Worm (Caenorhabditis elegans) whole organism, late embryonic: ENCODE data around the gene sut-1.

ENCODE experiments used
- C08G9.2 ChIP-seq: sonication (generic microtip); optimal IDR thresholded peaks from 2 replicates; lab custom pipeline; 2016; ENCODE audit warnings: mild to moderate bottlenecking, missing genetic modification characterization, moderate library complexity, missing compliant biosample characterization
- C38D4.7 ChIP-seq: fragments of 200-800 bp; sonication (Bioruptor generic); optimal IDR thresholded peaks from 2 replicates; lab custom pipeline; 2018; ENCODE audit warnings: mild to moderate bottlenecking, missing genetic modification characterization, moderate library complexity, missing compliant biosample characterization
- F13H6.1 ChIP-seq: sonication (generic microtip); optimal IDR thresholded peaks from 2 replicates; lab custom pipeline; 2016; ENCODE audit warnings: missing genetic modification characterization, missing compliant biosample characterization
- K02D7.2 ChIP-seq: sonication (generic microtip); optimal IDR thresholded peaks from 2 replicates; lab custom pipeline; 2017; ENCODE audit warnings: mild to moderate bottlenecking, missing genetic modification characterization, missing compliant biosample characterization
- T23F11.4 ChIP-seq: fragments of 200-800 bp; sonication (Bioruptor generic); optimal IDR thresholded peaks from 2 replicates; lab custom pipeline; 2018; ENCODE audit warnings: mild to moderate bottlenecking, missing genetic modification characterization, missing compliant biosample characterization
- ahr-1 ChIP-seq: sonication (generic microtip); optimal IDR thresholded peaks from 2 replicates; lab custom pipeline; 2016; ENCODE audit warnings: missing genetic modification characterization, missing compliant biosample characterization
- ceh-14 ChIP-seq: sonication (generic microtip); optimal IDR thresholded peaks from 2 replicates; lab custom pipeline; 2016; ENCODE audit warnings: missing genotype, missing genetic modification characterization, missing compliant biosample characterization
- ceh-18 ChIP-seq: sonication (generic microtip); optimal IDR thresholded peaks from 2 replicates; lab custom pipeline; 2016; ENCODE audit warnings: missing genetic modification characterization, missing compliant biosample characterization
- ceh-22 ChIP-seq: sonication (generic microtip); optimal IDR thresholded peaks from 2 replicates; lab custom pipeline; 2017; ENCODE audit warnings: missing biosample characterization, missing genetic modification characterization
- ceh-24 ChIP-seq: sonication (generic microtip); optimal IDR thresholded peaks from 2 replicates; lab custom pipeline; 2016; ENCODE audit warnings: mild to moderate bottlenecking, missing genetic modification characterization, missing compliant biosample characterization
- ceh-31 ChIP-seq: sonication (generic microtip); optimal IDR thresholded peaks from 2 replicates; lab custom pipeline; 2016; ENCODE audit warnings: missing genetic modification characterization, missing compliant biosample characterization
- ceh-34 ChIP-seq: sonication (generic microtip); optimal IDR thresholded peaks from 2 replicates; lab custom pipeline; 2016; ENCODE audit warnings: mild to moderate bottlenecking, missing genetic modification characterization, missing compliant biosample characterization
- ceh-45 ChIP-seq: fragments of 200-800 bp; sonication (Bioruptor generic); IDR thresholded peaks from 2 replicates; pipeline ENCODE4 v1.3.6; 2022; ENCODE audit warnings: missing genetic modification reagents, missing genetic modification characterization, missing compliant biosample characterization
- ceh-9 ChIP-seq: sonication (generic microtip); optimal IDR thresholded peaks from 2 replicates; lab custom pipeline; 2016; ENCODE audit warnings: mild to moderate bottlenecking, missing genetic modification characterization, inconsistent platforms, missing compliant biosample characterization
- dve-1 ChIP-seq: sonication (generic microtip); optimal IDR thresholded peaks from 2 replicates; lab custom pipeline; 2017; ENCODE audit warnings: antibody characterized with exemption, mild to moderate bottlenecking, missing genetic modification characterization, missing compliant biosample characterization
- elt-2 ChIP-seq: sonication (generic microtip); optimal IDR thresholded peaks from 2 replicates; lab custom pipeline; 2016; ENCODE audit warnings: missing genetic modification reagents, missing genetic modification characterization, missing compliant biosample characterization
- ets-4 ChIP-seq: sonication (generic microtip); optimal IDR thresholded peaks from 2 replicates; lab custom pipeline; 2016; ENCODE audit warnings: missing genetic modification characterization, missing compliant biosample characterization
- fax-1 ChIP-seq: sonication (generic microtip); optimal IDR thresholded peaks from 2 replicates; lab custom pipeline; 2016; ENCODE audit warnings: missing genotype, missing genetic modification characterization, missing compliant biosample characterization
- fkh-6 ChIP-seq: sonication (generic microtip); optimal IDR thresholded peaks from 2 replicates; lab custom pipeline; 2016; ENCODE audit warnings: missing genetic modification characterization, missing compliant biosample characterization
- hlh-13 ChIP-seq: fragments of 200-800 bp; sonication (Bioruptor generic); optimal IDR thresholded peaks from 2 replicates; lab custom pipeline; 2018; ENCODE audit warnings: mild to moderate bottlenecking, missing genetic modification characterization, missing compliant biosample characterization
- hlh-6 ChIP-seq: sonication (generic microtip); optimal IDR thresholded peaks from 2 replicates; lab custom pipeline; 2016; ENCODE audit warnings: missing genotype, missing genetic modification characterization, missing compliant biosample characterization
- hlh-8 ChIP-seq: sonication (generic microtip); optimal IDR thresholded peaks from 2 replicates; lab custom pipeline; 2016; ENCODE audit warnings: missing genotype, missing genetic modification characterization, missing compliant biosample characterization
- lin-11 ChIP-seq: fragments of 200-800 bp; sonication (Bioruptor generic); optimal IDR thresholded peaks from 2 replicates; lab custom pipeline; 2018; ENCODE audit warnings: mild to moderate bottlenecking, missing genetic modification characterization, missing compliant biosample characterization
- odd-2 ChIP-seq: sonication (generic microtip); optimal IDR thresholded peaks from 2 replicates; lab custom pipeline; 2017; ENCODE audit warnings: antibody characterized with exemption, mild to moderate bottlenecking, missing genetic modification characterization, missing compliant biosample characterization
- pag-3 ChIP-seq: sonication (generic microtip); optimal IDR thresholded peaks from 2 replicates; lab custom pipeline; 2016; ENCODE audit warnings: missing compliant biosample characterization, missing genetic modification characterization, borderline replicate concordance
- pha-2 ChIP-seq: sonication (generic microtip); optimal IDR thresholded peaks from 2 replicates; lab custom pipeline; 2017; ENCODE audit warnings: mild to moderate bottlenecking, missing genetic modification characterization, missing compliant biosample characterization
- pha-4 ChIP-seq: fragments of 150-350 bp; optimal IDR thresholded peaks from 2 replicates; lab custom pipeline; 2018; ENCODE audit warnings: missing biosample characterization, missing genetic modification reagents, missing genetic modification characterization
- pros-1 ChIP-seq: fragments of 150-350 bp; optimal IDR thresholded peaks from 2 replicates; lab custom pipeline; 2014; ENCODE audit warnings: missing biosample characterization, missing genetic modification reagents, missing genetic modification characterization
- rnt-1 ChIP-seq: sonication (generic microtip); optimal IDR thresholded peaks from 2 replicates; lab custom pipeline; 2016; ENCODE audit warnings: missing genetic modification characterization, missing compliant biosample characterization
- sdc-2 ChIP-seq: sonication (generic microtip); optimal IDR thresholded peaks from 2 replicates; lab custom pipeline; 2016; ENCODE audit warnings: missing genotype, missing genetic modification characterization, missing compliant biosample characterization
- sox-2 ChIP-seq: fragments of 200-800 bp; sonication (Bioruptor generic); IDR thresholded peaks from 2 replicates; pipeline ENCODE4 v1.3.6; 2022; ENCODE audit warnings: missing genetic modification reagents, missing genetic modification characterization, missing compliant biosample characterization
- sox-4 ChIP-seq: sonication (generic microtip); optimal IDR thresholded peaks from 2 replicates; lab custom pipeline; 2017; ENCODE audit warnings: mild to moderate bottlenecking, missing genetic modification characterization, inconsistent platforms, missing compliant biosample characterization
- tbx-2 ChIP-seq: sonication (generic microtip); optimal IDR thresholded peaks from 2 replicates; lab custom pipeline; 2016; ENCODE audit warnings: missing genetic modification characterization, missing compliant biosample characterization
- tbx-7 ChIP-seq: sonication (generic microtip); optimal IDR thresholded peaks from 2 replicates; lab custom pipeline; 2016; ENCODE audit warnings: missing genotype, missing genetic modification characterization, missing compliant biosample characterization
- ttx-3 ChIP-seq: sonication (generic microtip); optimal IDR thresholded peaks from 2 replicates; lab custom pipeline; 2016; ENCODE audit warnings: missing genetic modification reagents, missing genetic modification characterization, missing compliant biosample characterization
- unc-42 ChIP-seq: sonication (generic microtip); optimal IDR thresholded peaks from 2 replicates; lab custom pipeline; 2016; ENCODE audit warnings: missing genotype, missing genetic modification characterization, missing compliant biosample characterization
- unc-55 ChIP-seq: sonication (generic microtip); optimal IDR thresholded peaks from 2 replicates; lab custom pipeline; 2017; ENCODE audit warnings: missing biosample characterization, missing genetic modification reagents, missing genetic modification characterization
- ztf-16 ChIP-seq: sonication (generic microtip); optimal IDR thresholded peaks from 2 replicates; lab custom pipeline; 2017; ENCODE audit warnings: missing genetic modification characterization, missing compliant biosample characterization

The sut-1 gene

ce11 chrII:1143173-1143738 lies 20.2 kb upstream of the sut-1 start:
- no peak for TF ChIP-seq fkh-6 (tag; lab: Kevin White, UChicago)
- TF ChIP-seq lin-11 (tag; lab: Kevin White, UChicago) = no peak
- TF ChIP-seq ttx-3 (tag; lab: Kevin White, UChicago) = no peak

DNA sequence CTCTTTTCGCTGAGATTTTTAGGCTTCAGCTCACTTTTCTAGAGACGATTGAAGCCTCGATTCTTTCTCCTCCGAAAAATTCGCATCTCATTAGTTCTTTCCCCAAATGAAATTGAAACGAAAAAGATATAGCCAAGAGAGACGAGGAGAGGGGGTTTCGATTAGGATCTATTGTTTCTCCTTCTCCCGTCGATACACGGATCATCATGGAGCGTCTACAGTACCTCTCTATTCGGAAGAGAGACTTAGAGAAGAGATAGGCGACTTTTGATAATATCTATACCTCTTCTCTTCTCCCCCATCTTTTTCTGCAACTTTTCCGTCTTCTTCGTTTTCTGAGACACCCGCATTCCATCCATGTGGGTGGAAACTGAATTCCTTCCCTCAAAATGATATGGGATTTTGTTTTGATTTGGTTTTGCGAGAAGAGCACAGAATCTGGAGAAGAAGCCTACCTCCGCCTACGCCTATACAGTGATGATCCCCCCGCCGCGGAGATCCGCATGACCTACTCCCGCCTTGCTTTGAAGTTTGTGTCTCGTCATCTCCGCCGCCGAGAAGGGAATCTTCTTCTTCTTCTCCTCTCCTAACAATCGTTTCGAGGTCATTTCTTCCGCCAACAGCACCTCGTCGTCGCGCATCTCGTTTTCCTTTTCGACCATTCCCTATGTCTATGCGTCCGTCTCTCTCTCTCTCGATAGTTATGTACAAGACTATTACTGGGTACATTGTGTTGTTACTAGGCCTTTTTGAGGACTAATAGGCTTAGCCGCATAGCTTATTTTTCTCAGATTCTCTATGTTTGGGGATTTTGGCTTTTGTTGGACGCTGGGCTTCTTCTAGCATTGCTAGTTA lies 18.9 kb upstream of the sut-1 start:
- TF ChIP-seq unc-55 (no peak), ets-4 (tag; lab: Kevin White, UChicago) (no peak), ztf-16 (no peak), hlh-6 (tag; lab: Kevin White, UChicago) (peak; percentile 1), tbx-7 (tag; lab: Kevin White, UChicago) (no peak), sox-2 (GFP tag; lab: Robert Waterston, UW) (no peak)

- no peak for TF ChIP-seq odd-2 (tag; lab: Kevin White, UChicago)
- TF ChIP-seq K02D7.2 = no peak
- no peak for TF ChIP-seq ttx-3 (tag; lab: Kevin White, UChicago)
- no peak for TF ChIP-seq C08G9.2 (tag; lab: Kevin White, UChicago)
- TF ChIP-seq T23F11.4 (GFP tag; lab: Kevin White, UChicago) = no peak
- TF ChIP-seq sox-4 (tag; lab: Kevin White, UChicago) = no peak
- TF ChIP-seq fax-1 (tag; lab: Kevin White, UChicago) = no peak
- no peak for TF ChIP-seq sdc-2 (tag; lab: Kevin White, UChicago)
- TF ChIP-seq ceh-24 = no peak
- no peak for TF ChIP-seq ceh-22 (tag; lab: Kevin White, UChicago)
- no peak for TF ChIP-seq ahr-1 (tag; lab: Kevin White, UChicago)
- TF ChIP-seq pros-1 = no peak
- TF ChIP-seq F13H6.1 (tag; lab: Kevin White, UChicago) = no peak
- no peak for TF ChIP-seq rnt-1
- no peak for TF ChIP-seq C38D4.7 (GFP tag; lab: Kevin White, UChicago)
- TF ChIP-seq ceh-31 (tag; lab: Kevin White, UChicago) = no peak
- no peak for TF ChIP-seq pag-3 (tag; lab: Kevin White, UChicago)
Measured at ce11 chrII:1140689-1141088, 17.6 kb upstream of the sut-1 start, which contains the start of gene W09B6.4. Gene W09B6.4, minus strand, starts transcription at chrII:1140839.

ce11 chrII:1138618-1139017 lies 15.6 kb upstream of the sut-1 start:
- no peak for TF ChIP-seq C08G9.2 (tag; lab: Kevin White, UChicago)
- peak; percentile 89 for TF ChIP-seq elt-2 (tag; lab: Kevin White, UChicago)

DNA sequence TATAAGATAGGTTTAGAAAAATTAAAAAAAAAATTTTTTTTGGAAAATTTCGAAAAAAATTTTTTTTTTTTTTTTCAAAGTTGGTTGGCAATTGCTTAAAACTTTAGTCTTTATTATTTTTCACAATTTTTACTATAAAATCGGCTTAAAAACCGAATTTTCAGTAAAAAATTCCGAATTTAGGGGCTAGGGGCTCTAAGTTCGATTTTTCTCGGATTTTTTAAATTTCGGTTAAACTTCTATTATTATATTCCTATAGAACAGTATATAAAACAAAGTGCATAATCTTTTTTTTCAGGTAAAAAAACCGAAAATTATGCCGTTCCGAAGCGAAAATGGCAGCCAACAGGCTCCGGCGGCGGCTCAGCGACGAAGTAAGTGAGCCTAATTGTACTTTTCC lies 13.4 kb upstream of the sut-1 start, which contains the start of gene pod-2:
Gene pod-2, plus strand, starts transcription at position 301 of the 400 bp plus-strand sequence.
- TF ChIP-seq pha-2 (tag; lab: Kevin White, UChicago) = no peak
- no peak for TF ChIP-seq hlh-13
- no peak for TF ChIP-seq hlh-8 (tag; lab: Kevin White, UChicago)
- no peak for TF ChIP-seq ztf-16
- TF ChIP-seq lin-11 (tag; lab: Kevin White, UChicago) = no peak
- TF ChIP-seq ceh-18 (tag; lab: Kevin White, UChicago) = no peak
- no peak for TF ChIP-seq dve-1 (tag; lab: Kevin White, UChicago)
- no peak for TF ChIP-seq unc-42 (tag; lab: Kevin White, UChicago)
- no peak for TF ChIP-seq pros-1
- no peak for TF ChIP-seq K02D7.2
- no peak for TF ChIP-seq rnt-1
- TF ChIP-seq pha-4 = no peak
- no peak for TF ChIP-seq tbx-2 (tag; lab: Kevin White, UChicago)
- no peak for TF ChIP-seq C38D4.7 (GFP tag; lab: Kevin White, UChicago)
- TF ChIP-seq ceh-9 (tag; lab: Kevin White, UChicago) = no peak
- TF ChIP-seq ceh-45 (GFP tag; lab: Robert Waterston, UW) = no peak
- TF ChIP-seq ceh-14 (tag; lab: Kevin White, UChicago) = no peak
- TF ChIP-seq ceh-34 (tag; lab: Kevin White, UChicago) = no peak
- TF ChIP-seq elt-2 (tag; lab: Kevin White, UChicago) = no peak
